Fruit fly (Drosophila melanogaster) whole organism, embryonic: ENCODE data around the gene Pi3K21B.
A peak's percentile ranks its signal among the peaks of the same experiment; 100 is the strongest.

Experiments used
- Atf-2 ChIP-seq: fragments of 200-800 bp; sonication (Bioruptor generic); optimal IDR thresholded peaks from 2 replicates; lab custom pipeline; 2016; ENCODE audit warnings: missing biosample characterization, missing genetic modification characterization
- Atf3 ChIP-seq: fragments of 200-800 bp; sonication (Bioruptor generic); optimal IDR thresholded peaks from 3 replicates; lab custom pipeline; 2016; ENCODE audit warnings: missing biosample characterization, missing genetic modification characterization
- Awh ChIP-seq: fragments of 200-800 bp; sonication (Bioruptor generic); IDR thresholded peaks from 2 replicates; pipeline ENCODE4, ENCODE4 v1.3.6; 2022; ENCODE audit warnings: missing biosample characterization, missing genetic modification characterization
- CG10147 ChIP-seq: fragments of 200-800 bp; sonication (Bioruptor generic); optimal IDR thresholded peaks from 2 replicates; lab custom pipeline; 2019; ENCODE audit warnings: missing biosample characterization, mild to moderate bottlenecking, missing genetic modification characterization, moderate library complexity
- CG11695 ChIP-seq: fragments of 200-800 bp; sonication (Bioruptor generic); IDR thresholded peaks from 3 replicates; pipeline ENCODE4 v1.3.6; 2022; ENCODE audit warnings: missing biosample characterization, missing genetic modification characterization
- CG12299 ChIP-seq: fragments of 200-800 bp; sonication (Bioruptor generic); optimal IDR thresholded peaks from 2 replicates; lab custom pipeline; 2018; ENCODE audit warnings: missing biosample characterization, mild to moderate bottlenecking, missing genetic modification characterization
- CG12744 ChIP-seq: fragments of 200-800 bp; sonication (Bioruptor generic); optimal IDR thresholded peaks from 2 replicates; lab custom pipeline; 2016; ENCODE audit warnings: missing biosample characterization, missing genetic modification characterization
- CG12769 ChIP-seq: fragments of 200-800 bp; sonication (Bioruptor generic); optimal IDR thresholded peaks from 2 replicates; lab custom pipeline; 2019; ENCODE audit warnings: missing biosample characterization, mild to moderate bottlenecking, missing genetic modification characterization, moderate library complexity
- CG13894 ChIP-seq: fragments of 200-800 bp; sonication (Bioruptor generic); optimal IDR thresholded peaks from 3 replicates; lab custom pipeline; 2018; ENCODE audit warnings: missing biosample characterization, mild to moderate bottlenecking, missing genetic modification characterization, moderate library complexity
- CG15514 ChIP-seq: fragments of 200-800 bp; sonication (Bioruptor generic); optimal IDR thresholded peaks from 3 replicates; lab custom pipeline; 2017; ENCODE audit warnings: missing biosample characterization, missing genetic modification characterization, mild to moderate bottlenecking, moderate library complexity, missing genetic modification reagents
- CG1602 ChIP-seq: fragments of 200-800 bp; sonication (Bioruptor generic); optimal IDR thresholded peaks from 3 replicates; lab custom pipeline; 2016; ENCODE audit warnings: missing biosample characterization, missing genetic modification characterization
- CG17385 ChIP-seq: fragments of 200-800 bp; sonication (Bioruptor generic); optimal IDR thresholded peaks from 3 replicates; lab custom pipeline; 2018; ENCODE audit warnings: missing biosample characterization, mild to moderate bottlenecking, missing genetic modification characterization
- CG31365 ChIP-seq: fragments of 200-800 bp; sonication (Bioruptor generic); optimal IDR thresholded peaks from 2 replicates; lab custom pipeline; 2018; ENCODE audit warnings: missing biosample characterization, mild to moderate bottlenecking, missing genetic modification characterization
- CG32532 ChIP-seq: fragments of 200-800 bp; sonication (Bioruptor generic); IDR thresholded peaks from 2 replicates; pipeline ENCODE4 v1.3.6; 2022; ENCODE audit warnings: missing biosample characterization, missing genetic modification characterization
- CG34422 ChIP-seq: fragments of 200-800 bp; sonication (Bioruptor generic); IDR thresholded peaks from 3 replicates; pipeline ENCODE4 v1.3.6; 2022; ENCODE audit warnings: missing biosample characterization, missing genetic modification characterization
- CG4424 ChIP-seq: fragments of 200-800 bp; sonication (Bioruptor generic); optimal IDR thresholded peaks from 3 replicates; lab custom pipeline; 2016; ENCODE audit warnings: missing biosample characterization, missing genetic modification characterization
- CG4854 ChIP-seq: fragments of 200-800 bp; sonication (Bioruptor generic); optimal IDR thresholded peaks from 2 replicates; lab custom pipeline; 2016; ENCODE audit warnings: missing biosample characterization, missing genetic modification characterization, inconsistent platforms
- CG7556 ChIP-seq: fragments of 200-800 bp; sonication (Bioruptor generic); optimal IDR thresholded peaks from 2 replicates; lab custom pipeline; 2017; ENCODE audit warnings: missing biosample characterization, mild to moderate bottlenecking, missing genetic modification characterization
- CG7745 ChIP-seq: fragments of 200-800 bp; sonication (Bioruptor generic); optimal IDR thresholded peaks from 2 replicates; lab custom pipeline; 2018; ENCODE audit warnings: missing biosample characterization, mild to moderate bottlenecking, missing genetic modification characterization, moderate library complexity
- CG8089 ChIP-seq: fragments of 200-800 bp; sonication (Bioruptor generic); optimal IDR thresholded peaks from 3 replicates; lab custom pipeline; 2016; ENCODE audit warnings: missing biosample characterization, missing genetic modification characterization
- CG8290 ChIP-seq, 3 experiments: fragments of 200-800 bp; sonication (Bioruptor generic); optimal IDR thresholded peaks; 2 replicates each; lab custom pipeline; 2016 to 2019; ENCODE audit warnings: missing biosample characterization in 3 of 3, missing genetic modification characterization in 3 of 3, mild to moderate bottlenecking in 2 of 3, moderate library complexity in 1 of 3
- CG8924 ChIP-seq: fragments of 200-800 bp; optimal IDR thresholded peaks from 3 replicates; lab custom pipeline; 2019; ENCODE audit warnings: missing biosample characterization, mild to moderate bottlenecking, missing genetic modification characterization, moderate library complexity
- CG9876 ChIP-seq: fragments of 200-800 bp; sonication (Bioruptor generic); optimal IDR thresholded peaks from 2 replicates; lab custom pipeline; 2016; ENCODE audit warnings: missing biosample characterization, missing genetic modification characterization
- Dbx ChIP-seq: fragments of 200-800 bp; sonication (Bioruptor generic); IDR thresholded peaks from 3 replicates; pipeline ENCODE4 v1.3.6; 2022; ENCODE audit warnings: missing biosample characterization, missing genetic modification characterization
- Dref ChIP-seq: fragments of 200-800 bp; sonication (Bioruptor generic); IDR thresholded peaks from 2 replicates; pipeline ENCODE4 v1.3.6; 2022; ENCODE audit warnings: missing biosample characterization, missing genetic modification characterization
- Gug ChIP-seq: fragments of 200-800 bp; sonication (Bioruptor generic); IDR thresholded peaks from 4 replicates; pipeline ENCODE4 v1.3.6; 2022; ENCODE audit warnings: missing biosample characterization, missing genetic modification characterization
- Hmr ChIP-seq: fragments of 200-800 bp; sonication (Bioruptor generic); optimal IDR thresholded peaks from 3 replicates; lab custom pipeline; 2017; ENCODE audit warnings: mild to moderate bottlenecking, missing biosample characterization, missing genetic modification reagents, missing genetic modification characterization
- Hr78 ChIP-seq, 2 experiments: fragments of 200-800 bp in 1 of 2; fragments of >200 bp in 1 of 2; sonication (Bioruptor generic) in 1 of 2; optimal IDR thresholded peaks; 2 replicates each; lab custom pipeline; 2017 to 2019; ENCODE audit warnings: missing biosample characterization in 2 of 2, missing genetic modification characterization in 2 of 2, mild to moderate bottlenecking in 1 of 2, moderate library complexity in 1 of 2
- Hsf ChIP-seq: fragments of 200-800 bp; sonication (Bioruptor generic); optimal IDR thresholded peaks from 3 replicates; lab custom pipeline; 2016; ENCODE audit warnings: missing biosample characterization, missing genetic modification characterization
- Med ChIP-seq: fragments of 200-800 bp; sonication (Bioruptor generic); peaks from one replicate; lab custom pipeline; 2016; ENCODE audit warnings: missing biosample characterization, missing genetic modification characterization, mild to moderate bottlenecking, inconsistent platforms, moderate library complexity
- Poxn ChIP-seq: fragments of 200-800 bp; sonication (Bioruptor generic); IDR thresholded peaks from 2 replicates; pipeline ENCODE4 v1.3.6; 2022; ENCODE audit warnings: missing biosample characterization, missing genetic modification characterization
- Scr ChIP-seq: fragments of 200-800 bp; sonication (Bioruptor generic); IDR thresholded peaks from 2 replicates; pipeline ENCODE4 v1.3.6; 2022; ENCODE audit warnings: missing biosample characterization, missing genetic modification characterization; ENCODE audit not compliant: partially characterized antibody
- Spps ChIP-seq: fragments of 200-800 bp; sonication (Bioruptor generic); optimal IDR thresholded peaks from 2 replicates; lab custom pipeline; 2018; ENCODE audit warnings: missing biosample characterization, mild to moderate bottlenecking, missing genetic modification characterization
- Sry-δ ChIP-seq: fragments of 200-800 bp; sonication (Bioruptor generic); optimal IDR thresholded peaks from 2 replicates; lab custom pipeline; 2016; ENCODE audit warnings: missing biosample characterization, missing genetic modification characterization
- Ssrp ChIP-seq: fragments of 200-800 bp; sonication (Bioruptor generic); optimal IDR thresholded peaks from 2 replicates; lab custom pipeline; 2018; ENCODE audit warnings: missing biosample characterization, mild to moderate bottlenecking, missing genetic modification characterization, moderate library complexity
- bab2 ChIP-seq: fragments of 200-800 bp; sonication (Bioruptor generic); optimal IDR thresholded peaks from 2 replicates; lab custom pipeline; 2016; ENCODE audit warnings: missing biosample characterization, missing genetic modification characterization
- bbx ChIP-seq: fragments of 200-800 bp; sonication (Bioruptor generic); IDR thresholded peaks from 2 replicates; pipeline ENCODE4 v1.3.6; 2022; ENCODE audit warnings: missing biosample characterization, missing genetic modification characterization; ENCODE audit not compliant: partially characterized antibody
- btn ChIP-seq: fragments of 200-800 bp; sonication (Bioruptor generic); optimal IDR thresholded peaks from 2 replicates; lab custom pipeline; 2016; ENCODE audit warnings: missing biosample characterization, missing genetic modification characterization
- fru ChIP-seq: fragments of >200 bp; optimal IDR thresholded peaks from 2 replicates; lab custom pipeline; 2017
- jing ChIP-seq: fragments of 200-800 bp; sonication (Bioruptor generic); optimal IDR thresholded peaks from 2 replicates; lab custom pipeline; 2018; ENCODE audit warnings: missing biosample characterization, mild to moderate bottlenecking, missing genetic modification characterization
- lola ChIP-seq, 3 experiments: fragments of >200 bp in 2 of 3; fragments of 200-800 bp in 1 of 3; sonication (Bioruptor generic) in 1 of 3; optimal IDR thresholded peaks; 2 replicates each; lab custom pipeline; 2017 to 2019; ENCODE audit warnings: missing biosample characterization in 3 of 3, missing genetic modification characterization in 3 of 3, mild to moderate bottlenecking in 1 of 3, moderate library complexity in 1 of 3
- mirr ChIP-seq: fragments of 200-800 bp; sonication (Bioruptor generic); optimal IDR thresholded peaks from 3 replicates; lab custom pipeline; 2018; ENCODE audit warnings: missing biosample characterization, mild to moderate bottlenecking, missing genetic modification characterization
- nerfin-2 ChIP-seq: fragments of 200-800 bp; sonication (Bioruptor generic); IDR thresholded peaks from 2 replicates; pipeline ENCODE4 v1.3.6; 2022; ENCODE audit warnings: missing biosample characterization, missing genetic modification characterization; ENCODE audit not compliant: partially characterized antibody
- nmo ChIP-seq: fragments of 200-800 bp; sonication (Bioruptor generic); optimal IDR thresholded peaks from 2 replicates; lab custom pipeline; 2018; ENCODE audit warnings: missing biosample characterization, mild to moderate bottlenecking, missing genetic modification characterization, moderate library complexity
- pum ChIP-seq: fragments of 200-800 bp; sonication (Bioruptor generic); optimal IDR thresholded peaks from 2 replicates; lab custom pipeline; 2016; ENCODE audit warnings: missing biosample characterization, missing genetic modification characterization
- rib ChIP-seq: fragments of 200-800 bp; sonication (Bioruptor generic); IDR thresholded peaks from 2 replicates; pipeline ENCODE4 v1.3.6; 2022; ENCODE audit warnings: missing biosample characterization, missing genetic modification characterization
- tap ChIP-seq: fragments of 200-800 bp; optimal IDR thresholded peaks from 3 replicates; lab custom pipeline; 2019; ENCODE audit warnings: missing biosample characterization, mild to moderate bottlenecking, missing genetic modification characterization, moderate library complexity
- tgo ChIP-seq: fragments of 200-800 bp; sonication (Bioruptor generic); IDR thresholded peaks from 3 replicates; pipeline ENCODE4 v1.3.6; 2022; ENCODE audit warnings: missing biosample characterization, missing genetic modification characterization
- tio ChIP-seq: fragments of 200-800 bp; sonication (Bioruptor generic); optimal IDR thresholded peaks from 2 replicates; lab custom pipeline; 2017; ENCODE audit warnings: missing biosample characterization, missing genetic modification characterization, inconsistent platforms
- usp ChIP-seq: fragments of >200 bp; optimal IDR thresholded peaks from 2 replicates; lab custom pipeline; 2017; ENCODE audit warnings: missing biosample characterization, missing genetic modification characterization

Pi3K21B gene

DNA sequence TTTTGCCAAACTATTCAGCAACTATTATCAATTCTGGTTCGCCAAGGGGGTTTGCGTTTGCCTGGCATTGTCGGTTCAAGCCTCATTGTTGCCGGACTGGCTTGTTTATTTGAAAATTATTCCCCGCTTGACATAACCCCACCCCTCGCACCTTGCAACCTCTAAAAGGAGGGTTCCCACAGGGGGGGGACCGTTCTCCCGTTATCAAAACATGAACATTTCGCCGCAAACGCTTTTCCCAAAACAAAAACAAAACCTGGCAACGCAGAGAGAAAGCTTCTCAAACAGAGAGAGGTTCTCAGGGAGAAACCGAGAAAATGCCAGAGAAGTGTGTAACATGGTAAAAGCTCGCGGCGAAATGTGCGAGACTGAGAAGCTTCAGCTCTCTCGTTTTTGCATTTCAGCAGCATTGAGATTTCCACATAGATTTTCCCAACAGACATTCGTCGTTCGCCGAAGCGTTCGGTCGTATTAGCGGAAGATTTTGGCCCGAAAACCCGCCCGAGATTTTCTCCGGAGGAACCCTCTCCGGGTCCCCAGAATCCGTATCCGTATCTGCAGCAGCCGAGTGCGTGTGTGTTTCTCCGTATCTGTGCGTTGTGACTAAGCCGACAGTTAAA, 12.2 kb downstream of the Pi3K21B start (continued):
- TF ChIP-seq CG8924 (tag; lab: Kevin White, UChicago) (no peak), Scr (no peak), tio (GFP tag; lab: Kevin White, UChicago) (no peak), Hsf (GFP tag; lab: Kevin White, UChicago) (no peak), Gug (GFP tag; lab: Robert Waterston, UW) (no peak), CG8089 (GFP tag; lab: Kevin White, UChicago) (no peak), tap (tag; lab: Kevin White, UChicago) (no peak), Hr78 (GFP tag; optimal IDR thresholded peaks at IDR 0.05; lab: Kevin White, UChicago) (no peak), Atf3 (no peak), CG8290 (GFP tag; optimal IDR thresholded peaks at IDR 0.05; lab: Kevin White, UChicago) (no peak), CG8290 (tag; optimal IDR thresholded peaks at IDR 0.05; lab: Kevin White, UChicago) (peak in 1 of 2 experiments; percentile 8), CG1602 (GFP tag; lab: Kevin White, UChicago) (no peak), nmo (no peak), pum (no peak), rib (GFP tag; lab: Robert Waterston, UW) (no peak), CG10147 (GFP tag; lab: Kevin White, UChicago) (no peak), fru (lab: Kevin White, UChicago) (no peak), CG7745 (tag; lab: Kevin White, UChicago) (no peak), CG4424 (GFP tag; lab: Kevin White, UChicago) (no peak), CG9876 (GFP tag; lab: Kevin White, UChicago) (no peak), lola (GFP tag; optimal IDR thresholded peaks at IDR 0.05; lab: Kevin White, UChicago) (no peak), Atf-2 (no peak), bab2 (GFP tag; lab: Kevin White, UChicago) (no peak), bbx (GFP tag; lab: Robert Waterston, UW) (no peak), CG13894 (tag; lab: Kevin White, UChicago) (peak; percentile 57), Sry-δ (GFP tag; lab: Kevin White, UChicago) (no peak), Med (GFP tag; lab: Kevin White, UChicago) (peak; percentile 46), Poxn (no peak), nerfin-2 (GFP tag; lab: Robert Waterston, UW) (no peak), CG15514 (GFP tag; lab: Kevin White, UChicago) (peak; percentile 22), Dbx (GFP tag; lab: Robert Waterston, UW) (0 out of 3 replicates have a peak, but pooled peaks have one; percentile 37), CG12744 (GFP tag; lab: Kevin White, UChicago) (no peak), CG12769 (peak; percentile 68), CG34422 (no peak), mirr (GFP tag; lab: Kevin White, UChicago) (no peak), CG4854 (GFP tag; lab: Kevin White, UChicago) (no peak), usp (GFP tag; lab: Kevin White, UChicago) (no peak), CG17385 (GFP tag; lab: Kevin White, UChicago) (no peak), CG7556 (no peak), btn (GFP tag; lab: Kevin White, UChicago) (no peak), tgo (GFP tag; lab: Robert Waterston, UW) (no peak), CG12299 (tag; lab: Kevin White, UChicago) (no peak), Ssrp (tag; lab: Kevin White, UChicago) (no peak), Hmr (GFP tag; lab: Kevin White, UChicago) (peak; percentile 11), Dref (GFP tag; lab: Robert Waterston, UW) (no peak), Spps (no peak), CG31365 (tag; lab: Kevin White, UChicago) (no peak), Awh (GFP tag; lab: Robert Waterston, UW) (no peak), CG11695 (GFP tag; lab: Robert Waterston, UW) (no peak), CG32532 (GFP tag; lab: Robert Waterston, UW) (no peak), jing (no peak)
